Worm (Caenorhabditis elegans) whole organism, L4/young adult: ENCODE measurements around the gene srz-29.

ENCODE experiments used
- W03F9.2 ChIP-seq: fragments of 150-350 bp; optimal IDR thresholded peaks from 2 replicates; lab custom pipeline; 2014; ENCODE audit warnings: missing biosample characterization, missing genetic modification characterization
- dao-5 ChIP-seq: sonication (generic microtip); optimal IDR thresholded peaks from 2 replicates; lab custom pipeline; 2016; ENCODE audit warnings: missing genotype, missing genetic modification characterization, moderate library complexity, missing compliant biosample characterization
- him-1 ChIP-seq: sonication (generic microtip); optimal IDR thresholded peaks from 2 replicates; lab custom pipeline; 2016; ENCODE audit warnings: missing genotype, missing genetic modification reagents, missing genetic modification characterization, missing compliant biosample characterization

DNA sequence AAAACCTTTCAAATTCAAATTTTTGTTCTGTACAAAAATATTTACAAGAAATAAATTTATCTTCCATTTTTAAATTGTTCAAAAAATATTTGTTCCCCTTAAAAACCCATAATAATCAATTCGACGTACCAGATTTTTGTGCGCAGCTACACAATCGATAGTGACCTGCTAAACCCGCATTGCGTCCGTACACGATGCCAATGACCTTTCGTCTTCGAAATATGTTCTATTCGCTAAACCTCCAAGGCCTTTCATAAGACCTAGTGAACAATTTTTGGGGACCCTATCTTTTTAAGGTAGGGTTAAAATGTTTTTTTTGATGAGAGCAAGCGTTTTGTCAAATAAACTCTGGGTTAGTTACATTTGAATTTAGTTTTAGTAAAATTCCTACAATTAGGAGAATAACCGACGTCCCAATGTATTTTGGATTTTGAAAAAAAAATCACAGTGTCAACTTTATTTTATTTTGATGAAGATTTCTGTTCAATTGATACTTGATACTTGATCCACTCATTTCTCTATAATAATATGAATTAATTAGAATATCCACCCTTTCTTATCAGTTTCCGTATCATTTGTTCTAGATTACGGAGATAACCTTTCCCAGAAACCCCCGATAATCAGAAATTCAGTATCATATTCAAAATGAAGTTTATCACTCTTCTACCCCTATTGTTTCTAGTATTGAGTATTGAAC is 43.6 kb downstream of the srz-29 start, which contains the start of gene Y45F10B.59:
- TF ChIP-seq W03F9.2 (tag; lab: Kevin White, UChicago) (no peak), him-1 (tag; lab: Kevin White, UChicago) (no peak), dao-5 (tag; lab: Kevin White, UChicago) (no peak)
